Fruit fly (Drosophila melanogaster) whole organism, embryonic: ENCODE measurements around the gene Mo25.

ENCODE experiments used
- Atf3 ChIP-seq: fragments of 200-800 bp; sonication (Bioruptor generic); optimal IDR thresholded peaks from 3 replicates; lab custom pipeline; 2016; ENCODE audit warnings: missing biosample characterization, missing genetic modification characterization
- Bteb2 ChIP-seq: fragments of 200-800 bp; sonication (Bioruptor generic); optimal IDR thresholded peaks from 2 replicates; lab custom pipeline; 2016; ENCODE audit warnings: missing biosample characterization, missing genetic modification characterization
- CG10267 ChIP-seq: fragments of 200-800 bp; sonication (Bioruptor generic); optimal IDR thresholded peaks from 2 replicates; lab custom pipeline; 2018; ENCODE audit warnings: missing biosample characterization, mild to moderate bottlenecking, missing genetic modification characterization, moderate library complexity
- CG11247 ChIP-seq: fragments of 200-800 bp; sonication (Bioruptor generic); IDR thresholded peaks from 2 replicates; pipeline ENCODE4 v1.3.6; 2022; ENCODE audit warnings: missing biosample characterization, missing genetic modification characterization
- CG11560 ChIP-seq: fragments of 200-800 bp; sonication (Bioruptor generic); IDR thresholded peaks from 3 replicates; pipeline ENCODE4 v1.3.6; 2022; ENCODE audit warnings: missing biosample characterization, missing genetic modification characterization
- CG12744 ChIP-seq: fragments of 200-800 bp; sonication (Bioruptor generic); optimal IDR thresholded peaks from 2 replicates; lab custom pipeline; 2016; ENCODE audit warnings: missing biosample characterization, missing genetic modification characterization
- CG15073 ChIP-seq: fragments of 200-800 bp; sonication (Bioruptor generic); optimal IDR thresholded peaks from 2 replicates; lab custom pipeline; 2016; ENCODE audit warnings: missing biosample characterization, missing genetic modification characterization
- CG17328 ChIP-seq: fragments of 200-800 bp; sonication (Bioruptor generic); IDR thresholded peaks from 2 replicates; pipeline ENCODE4 v1.3.6; 2022; ENCODE audit warnings: missing biosample characterization, missing genetic modification characterization
- CG17612 ChIP-seq: fragments of 200-800 bp; sonication (Bioruptor generic); IDR thresholded peaks from 2 replicates; pipeline ENCODE4 v1.3.6; 2022; ENCODE audit warnings: missing biosample characterization, missing genetic modification characterization
- CG2116 ChIP-seq: fragments of 200-800 bp; sonication (Bioruptor generic); optimal IDR thresholded peaks from 3 replicates; lab custom pipeline; 2018; ENCODE audit warnings: missing biosample characterization, mild to moderate bottlenecking, missing genetic modification characterization
- CG31388 ChIP-seq: fragments of 200-800 bp; sonication (Bioruptor generic); optimal IDR thresholded peaks from 2 replicates; lab custom pipeline; 2016; ENCODE audit warnings: missing biosample characterization, missing genetic modification characterization
- CG4617 ChIP-seq: fragments of 200-800 bp; sonication (Bioruptor generic); optimal IDR thresholded peaks from 3 replicates; lab custom pipeline; 2016; ENCODE audit warnings: missing biosample characterization, missing genetic modification characterization, borderline replicate concordance
- CG5180 ChIP-seq: fragments of 200-800 bp; sonication (Bioruptor generic); optimal IDR thresholded peaks from 3 replicates; lab custom pipeline; 2017; ENCODE audit warnings: missing biosample characterization, missing genetic modification characterization, mild to moderate bottlenecking, moderate library complexity, missing genetic modification reagents
- CG6791 ChIP-seq: fragments of 200-800 bp; sonication (Bioruptor generic); IDR thresholded peaks from 3 replicates; pipeline ENCODE4 v1.3.6; 2022; ENCODE audit warnings: missing biosample characterization, missing genetic modification characterization; ENCODE audit not compliant: partially characterized antibody
- CG8765 ChIP-seq: fragments of 200-800 bp; sonication (Bioruptor generic); IDR thresholded peaks from 2 replicates; pipeline ENCODE4 v1.3.6; 2022; ENCODE audit warnings: missing biosample characterization, missing genetic modification characterization
- Eip74EF ChIP-seq, 2 experiments: fragments of 200-800 bp in 1 of 2; fragments of >200 bp in 1 of 2; sonication (Bioruptor generic) in 1 of 2; optimal IDR thresholded peaks; 2 replicates each; lab custom pipeline; 2017 to 2019; ENCODE audit warnings: missing biosample characterization in 2 of 2, missing genetic modification characterization in 2 of 2, mild to moderate bottlenecking in 1 of 2, moderate library complexity in 1 of 2
- Ets65A ChIP-seq: fragments of 200-800 bp; sonication (Bioruptor generic); peaks from one replicate; lab custom pipeline; 2016; ENCODE audit warnings: missing biosample characterization, missing genetic modification characterization
- GATAe ChIP-seq: fragments of 200-800 bp; sonication (Bioruptor generic); conservative IDR thresholded peaks from 2 replicates; pipeline ENCODE4 v1.3.6; 2022; ENCODE audit warnings: missing biosample characterization, missing genetic modification characterization
- H15 ChIP-seq: fragments of 200-800 bp; sonication (Bioruptor generic); IDR thresholded peaks from 3 replicates; pipeline ENCODE4 v1.3.6; 2022; ENCODE audit warnings: missing biosample characterization, missing genetic modification characterization
- HLH3B ChIP-seq: fragments of 200-800 bp; sonication (Bioruptor generic); IDR thresholded peaks from 2 replicates; pipeline ENCODE4 v1.3.6; 2022; ENCODE audit warnings: missing biosample characterization, missing genetic modification characterization
- Hsf ChIP-seq: fragments of 200-800 bp; sonication (Bioruptor generic); optimal IDR thresholded peaks from 3 replicates; lab custom pipeline; 2016; ENCODE audit warnings: missing biosample characterization, missing genetic modification characterization
- Lhr ChIP-seq: fragments of 200-800 bp; sonication (Bioruptor generic); optimal IDR thresholded peaks from 3 replicates; lab custom pipeline; 2017; ENCODE audit warnings: mild to moderate bottlenecking, missing biosample characterization, missing genetic modification reagents, missing genetic modification characterization
- Mad ChIP-seq: fragments of 200-800 bp; sonication (Bioruptor generic); optimal IDR thresholded peaks from 2 replicates; lab custom pipeline; 2016; ENCODE audit warnings: missing biosample characterization, missing genetic modification characterization
- Meics ChIP-seq: fragments of 200-800 bp; sonication (Bioruptor generic); optimal IDR thresholded peaks from 2 replicates; lab custom pipeline; 2017; ENCODE audit warnings: missing biosample characterization, mild to moderate bottlenecking, missing genetic modification characterization
- Myb ChIP-seq: fragments of 200-800 bp; sonication (Bioruptor generic); optimal IDR thresholded peaks from 2 replicates; lab custom pipeline; 2016; ENCODE audit warnings: missing biosample characterization, missing genetic modification characterization
- NfI ChIP-seq: fragments of 200-800 bp; sonication (Bioruptor generic); optimal IDR thresholded peaks from 3 replicates; lab custom pipeline; 2018; ENCODE audit warnings: missing biosample characterization, mild to moderate bottlenecking, missing genetic modification characterization, moderate library complexity
- Poxn ChIP-seq: fragments of 200-800 bp; sonication (Bioruptor generic); IDR thresholded peaks from 2 replicates; pipeline ENCODE4 v1.3.6; 2022; ENCODE audit warnings: missing biosample characterization, missing genetic modification characterization
- Ptx1 ChIP-seq: fragments of 200-800 bp; sonication (Bioruptor generic); IDR thresholded peaks from 2 replicates; pipeline ENCODE4 v1.3.6; 2022; ENCODE audit warnings: missing biosample characterization, missing genetic modification characterization
- Six4 ChIP-seq: fragments of 200-800 bp; sonication (Bioruptor generic); optimal IDR thresholded peaks from 2 replicates; lab custom pipeline; 2016; ENCODE audit warnings: missing biosample characterization, missing genetic modification characterization
- Trl ChIP-seq, 3 experiments: fragments of >200 bp in 2 of 3; fragments of 200-800 bp in 1 of 3; sonication (Bioruptor generic) in 1 of 3; optimal IDR thresholded peaks; 2 replicates in 1 of 3; 3 replicates in 2 of 3; lab custom pipeline; 2016 to 2017; ENCODE audit warnings: missing biosample characterization in 1 of 3, missing genetic modification characterization in 1 of 3
- amos ChIP-seq: fragments of 200-800 bp; sonication (Bioruptor generic); IDR thresholded peaks from 2 replicates; pipeline ENCODE4 v1.3.6; 2022; ENCODE audit warnings: missing biosample characterization, missing genetic modification characterization; ENCODE audit not compliant: partially characterized antibody
- chif ChIP-seq, 2 experiments: fragments of 200-800 bp; sonication (Bioruptor generic); optimal IDR thresholded peaks; 3 replicates each; lab custom pipeline; 2016; ENCODE audit warnings: missing biosample characterization in 2 of 2, missing genetic modification characterization in 2 of 2
- ci ChIP-seq: fragments of 200-800 bp; sonication (Bioruptor generic); IDR thresholded peaks from 3 replicates; pipeline ENCODE4 v1.3.6; 2022; ENCODE audit warnings: missing biosample characterization, missing genetic modification characterization
- dimm ChIP-seq: fragments of 200-800 bp; sonication (Bioruptor generic); IDR thresholded peaks from 2 replicates; pipeline ENCODE4 v1.3.6; 2022; ENCODE audit warnings: missing biosample characterization, missing genetic modification characterization
- dmrt99B ChIP-seq: fragments of 200-800 bp; sonication (Bioruptor generic); optimal IDR thresholded peaks from 2 replicates; lab custom pipeline; 2018; ENCODE audit warnings: missing biosample characterization, mild to moderate bottlenecking, missing genetic modification characterization, moderate library complexity
- emc ChIP-seq: fragments of 200-800 bp; sonication (Bioruptor generic); optimal IDR thresholded peaks from 2 replicates; lab custom pipeline; 2016; ENCODE audit warnings: missing biosample characterization, missing genetic modification characterization
- ftz-f1 ChIP-seq: fragments of 200-800 bp; sonication (Bioruptor generic); optimal IDR thresholded peaks from 2 replicates; lab custom pipeline; 2016; ENCODE audit warnings: missing biosample characterization, missing genetic modification characterization
- gcm ChIP-seq: fragments of 200-800 bp; sonication (Bioruptor generic); optimal IDR thresholded peaks from 2 replicates; lab custom pipeline; 2019; ENCODE audit warnings: missing biosample characterization, mild to moderate bottlenecking, missing genetic modification characterization, moderate library complexity
- knrl ChIP-seq: fragments of 200-800 bp; sonication (Bioruptor generic); IDR thresholded peaks from 3 replicates; pipeline ENCODE4 v1.3.6; 2022; ENCODE audit warnings: missing biosample characterization, missing genetic modification characterization; ENCODE audit not compliant: partially characterized antibody
- lilli ChIP-seq: fragments of 200-800 bp; sonication (Bioruptor generic); optimal IDR thresholded peaks from 3 replicates; lab custom pipeline; 2016; ENCODE audit warnings: missing biosample characterization, missing genetic modification characterization
- luna ChIP-seq: fragments of 200-800 bp; sonication (Bioruptor generic); optimal IDR thresholded peaks from 2 replicates; lab custom pipeline; 2016; ENCODE audit warnings: missing biosample characterization, missing genetic modification characterization
- mld ChIP-seq: fragments of 200-800 bp; sonication (Bioruptor generic); IDR thresholded peaks from 3 replicates; pipeline ENCODE4 v1.3.6; 2022; ENCODE audit warnings: missing biosample characterization, missing genetic modification characterization; ENCODE audit not compliant: partially characterized antibody
- otp ChIP-seq: fragments of 200-800 bp; sonication (Bioruptor generic); IDR thresholded peaks from 3 replicates; pipeline ENCODE4, ENCODE4 v1.3.6; 2022; ENCODE audit warnings: missing biosample characterization, missing genetic modification characterization
- run ChIP-seq: fragments of 200-800 bp; sonication (Bioruptor generic); optimal IDR thresholded peaks from 3 replicates; lab custom pipeline; 2018; ENCODE audit warnings: missing biosample characterization, mild to moderate bottlenecking, missing genetic modification characterization
- schlank ChIP-seq: fragments of 200-800 bp; sonication (Bioruptor generic); optimal IDR thresholded peaks from 2 replicates; lab custom pipeline; 2018; ENCODE audit warnings: missing biosample characterization, mild to moderate bottlenecking, missing genetic modification characterization
- sd ChIP-seq: fragments of 200-800 bp; sonication (Bioruptor generic); optimal IDR thresholded peaks from 3 replicates; lab custom pipeline; 2018; ENCODE audit warnings: missing biosample characterization, mild to moderate bottlenecking, missing genetic modification characterization, moderate library complexity
- shn ChIP-seq: fragments of 200-800 bp; sonication (Bioruptor generic); optimal IDR thresholded peaks from 3 replicates; lab custom pipeline; 2016; ENCODE audit warnings: missing biosample characterization, missing genetic modification characterization
- sqz ChIP-seq: fragments of 200-800 bp; sonication (Bioruptor generic); optimal IDR thresholded peaks from 3 replicates; lab custom pipeline; 2018; ENCODE audit warnings: missing biosample characterization, mild to moderate bottlenecking, missing genetic modification characterization
- ssp ChIP-seq: fragments of 200-800 bp; sonication (Bioruptor generic); IDR thresholded peaks from 2 replicates; pipeline ENCODE4 v1.3.6; 2022; ENCODE audit warnings: missing biosample characterization, missing genetic modification characterization
- tup ChIP-seq: fragments of 200-800 bp; sonication (Bioruptor generic); optimal IDR thresholded peaks from 2 replicates; lab custom pipeline; 2016; ENCODE audit warnings: missing biosample characterization, mild to moderate bottlenecking, missing genetic modification characterization, moderate library complexity

The Mo25 gene

dm6 chr3L:16581201-16581705, 34.0 kb downstream of the Mo25 start, which contains the start of gene Smn (continued):
- TF ChIP-seq Hsf (GFP tag; lab: Kevin White, UChicago): peak; percentile 46
- TF ChIP-seq Eip74EF (GFP tag; optimal IDR thresholded peaks at IDR 0.05; lab: Kevin White, UChicago): no peak
- peak; percentile 35 for TF ChIP-seq Lhr (GFP tag; lab: Kevin White, UChicago)
- no peak for TF ChIP-seq CG17612 (GFP tag; lab: Robert Waterston, UW)
- no peak for TF ChIP-seq chif (GFP tag; optimal IDR thresholded peaks at IDR 0.05; lab: Kevin White, UChicago)
- no peak for TF ChIP-seq ftz-f1 (GFP tag; lab: Kevin White, UChicago)
- peak; percentile 85 for TF ChIP-seq CG10267 (tag; lab: Kevin White, UChicago)
- TF ChIP-seq H15 (GFP tag; lab: Robert Waterston, UW): no peak
- no peak for TF ChIP-seq Six4 (GFP tag; lab: Kevin White, UChicago)
- TF ChIP-seq Ptx1 (GFP tag; lab: Robert Waterston, UW): no peak; the same call in 1 of the 2 replicates
- TF ChIP-seq Ets65A (GFP tag; lab: Kevin White, UChicago): peak; percentile 78
- peak; percentile 86 for TF ChIP-seq amos (GFP tag; lab: Robert Waterston, UW)
- TF ChIP-seq luna (GFP tag; lab: Kevin White, UChicago): no peak
- TF ChIP-seq GATAe (GFP tag; lab: Robert Waterston, UW): no peak
- TF ChIP-seq dmrt99B: peak; percentile 49
- TF ChIP-seq CG4617 (GFP tag; lab: Kevin White, UChicago): peak; percentile 43
- TF ChIP-seq dimm (GFP tag; lab: Robert Waterston, UW): no peak
- no peak for TF ChIP-seq run
- TF ChIP-seq otp (GFP tag; lab: Robert Waterston, UW): no peak
- peak; percentile 73 for TF ChIP-seq lilli (GFP tag; lab: Kevin White, UChicago)
- TF ChIP-seq schlank (tag; lab: Kevin White, UChicago): no peak
- no peak for TF ChIP-seq NfI (GFP tag; lab: Kevin White, UChicago)
- no peak for TF ChIP-seq CG17328
- no peak for TF ChIP-seq emc (GFP tag; lab: Kevin White, UChicago)
- TF ChIP-seq CG31388 (GFP tag; lab: Kevin White, UChicago): no peak
- peak; percentile 46; the same call in 1 of the 2 replicates for TF ChIP-seq Poxn (GFP tag; lab: Robert Waterston, UW)
- no peak for TF ChIP-seq Trl (optimal IDR thresholded peaks at IDR 0.05; lab: Kevin White, UChicago)
- peak; percentile 47 for TF ChIP-seq Trl (GFP tag; optimal IDR thresholded peaks at IDR 0.05; lab: Kevin White, UChicago)
- TF ChIP-seq CG6791 (GFP tag; lab: Robert Waterston, UW): peak; percentile 89
- peak; percentile 36; the same call in 1 of the 2 replicates for TF ChIP-seq ssp (GFP tag; lab: Robert Waterston, UW)
- TF ChIP-seq CG15073 (GFP tag; lab: Kevin White, UChicago): no peak
- no peak for TF ChIP-seq tup
- TF ChIP-seq CG5180 (GFP tag; lab: Kevin White, UChicago): no peak
- peak; percentile 52 for TF ChIP-seq Meics (GFP tag; lab: Kevin White, UChicago)
- no peak for TF ChIP-seq gcm (GFP tag; lab: Kevin White, UChicago)
- TF ChIP-seq shn (GFP tag; lab: Kevin White, UChicago): peak; percentile 52
- TF ChIP-seq CG11560 (tag; lab: Robert Waterston, UW): no peak
- TF ChIP-seq ci (GFP tag; lab: Robert Waterston, UW): no peak
- no peak for TF ChIP-seq Atf3 (GFP tag; lab: Kevin White, UChicago)
- TF ChIP-seq Bteb2: peak; percentile 37
- peak; percentile 26 for TF ChIP-seq sd (tag; lab: Kevin White, UChicago)
- TF ChIP-seq knrl (GFP tag; lab: Robert Waterston, UW): peak; percentile 86
- TF ChIP-seq Myb: peak; percentile 55
- no peak for TF ChIP-seq CG11247 (GFP tag; lab: Robert Waterston, UW)
- TF ChIP-seq CG8765 (GFP tag; lab: Robert Waterston, UW): no peak
- TF ChIP-seq HLH3B (GFP tag; lab: Robert Waterston, UW): no peak
- peak; percentile 97 for TF ChIP-seq CG2116
- no peak for TF ChIP-seq sqz
- TF ChIP-seq mld (GFP tag; lab: Robert Waterston, UW): peak; percentile 69; the same call in 1 of the 3 replicates
- no peak for TF ChIP-seq Mad (GFP tag; lab: Kevin White, UChicago)
- TF ChIP-seq CG12744 (GFP tag; lab: Kevin White, UChicago): no peak
